Fruit fly (Drosophila melanogaster) Kc167 (cell line): ENCODE results near the gene CG31867.

Experiments used
- Myc ChIP-seq: fragments of >200 bp; optimal IDR thresholded peaks from 2 replicates; lab custom pipeline; 2017; ENCODE audit warnings: missing external identifiers
- Sin3A ChIP-seq: fragments of >200 bp; optimal IDR thresholded peaks from 2 replicates; lab custom pipeline; 2018; ENCODE audit warnings: missing external identifiers
- h ChIP-seq: fragments of >200 bp; optimal IDR thresholded peaks from 3 replicates; lab custom pipeline; 2018; ENCODE audit warnings: missing external identifiers
- insv ChIP-seq: fragments of >200 bp; optimal IDR thresholded peaks from 3 replicates; lab custom pipeline; 2018; ENCODE audit warnings: missing external identifiers
- psq ChIP-seq: fragments of >200 bp; optimal IDR thresholded peaks from 2 replicates; lab custom pipeline; 2017; ENCODE audit warnings: missing external identifiers
- ttk ChIP-seq: sonication (Bioruptor generic); optimal IDR thresholded peaks from 2 replicates; lab custom pipeline; 2017; ENCODE audit warnings: missing external identifiers

Gene CG31867

DNA sequence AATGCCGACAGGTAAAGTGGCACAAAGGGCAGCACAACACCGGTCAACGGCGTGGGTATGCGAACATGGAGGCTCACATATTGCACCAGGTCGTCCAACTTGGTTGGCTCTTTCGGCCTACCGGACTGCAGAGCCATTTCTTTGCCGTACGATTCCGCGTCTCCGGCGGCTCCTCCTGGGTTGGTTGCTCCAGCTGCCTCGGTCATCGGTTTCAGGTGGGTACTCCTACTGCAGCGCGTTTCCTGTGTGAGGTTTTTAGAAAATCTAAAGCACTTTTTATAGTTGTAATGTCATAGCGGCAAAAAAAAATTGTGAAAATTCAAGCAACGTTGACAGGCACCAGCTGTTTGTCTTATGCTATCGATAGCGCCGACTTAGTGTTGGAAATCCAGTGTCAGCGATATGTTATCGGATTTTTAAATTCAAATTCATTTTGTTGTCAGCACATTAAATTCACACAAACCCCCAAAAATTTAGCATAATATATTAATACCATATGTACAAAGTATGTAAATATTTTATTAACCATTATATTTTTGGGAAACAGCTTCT, 25.2 kb downstream of the CG31867 start, which contains the start of gene CG6230:
Gene CG6230 (minus strand): TSS at position 354 of the 552 bp plus-strand sequence.
- no peak for TF ChIP-seq psq (lab: Kevin White, UChicago)
- TF ChIP-seq ttk, result no peak
- no peak for TF ChIP-seq h (lab: Kevin White, UChicago)
- no peak for TF ChIP-seq Sin3A
- TF ChIP-seq Myc (lab: Kevin White, UChicago), result no peak
- TF ChIP-seq insv (lab: Kevin White, UChicago), result no peak

DNA sequence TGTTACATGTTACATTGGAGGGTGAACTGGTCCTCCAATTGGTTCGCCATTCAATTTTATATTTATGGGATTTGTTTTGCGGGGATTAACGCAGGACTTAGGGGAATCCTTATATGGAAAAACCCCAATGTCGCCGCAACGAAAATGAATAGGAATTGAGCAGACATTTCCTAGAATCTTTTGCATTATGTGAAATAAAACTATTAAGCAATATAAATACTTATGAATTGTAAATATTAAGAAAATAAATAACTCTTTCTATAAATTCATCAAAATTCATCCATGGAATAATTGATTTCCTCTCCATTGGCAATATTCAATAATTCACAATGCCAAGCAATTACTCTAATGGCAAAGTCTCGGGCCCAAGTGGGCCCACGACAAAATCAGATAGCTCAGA, 31.5 kb downstream of the CG31867 start, which contains the start of gene Gr32a:
Gene Gr32a (plus strand): TSS at position 301 of the 400 bp plus-strand sequence.
- TF ChIP-seq Myc (lab: Kevin White, UChicago) (no peak), insv (lab: Kevin White, UChicago) (no peak), h (lab: Kevin White, UChicago) (no peak), ttk (no peak), psq (lab: Kevin White, UChicago) (no peak)

DNA sequence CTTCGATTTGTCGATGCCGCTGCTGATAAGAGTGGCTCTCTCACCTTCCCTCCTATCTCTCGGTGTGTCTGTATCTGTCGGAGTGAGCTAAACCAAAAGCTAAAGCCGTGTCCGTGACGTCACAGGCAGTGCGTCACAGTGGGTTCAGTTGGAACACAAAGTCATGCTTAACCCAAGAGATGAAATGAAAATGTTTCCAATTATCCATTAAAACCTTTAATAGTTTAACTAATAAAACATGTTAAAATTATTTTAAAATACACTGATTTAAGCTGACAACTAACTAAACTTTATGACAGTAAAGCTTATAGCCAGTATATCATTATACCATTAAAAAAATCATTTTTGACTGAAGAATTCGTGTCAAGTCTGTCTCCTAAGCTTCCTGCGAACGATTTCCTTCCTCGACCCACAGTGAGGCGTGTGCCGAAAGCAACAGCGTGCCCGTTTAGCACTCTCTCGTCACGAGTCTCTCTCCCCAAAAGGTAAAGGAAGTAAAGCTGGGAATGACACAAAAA, 32.1 kb downstream of the CG31867 start, which contains the start of gene Idua:
Gene Idua (minus strand): TSS at position 51 of the 518 bp plus-strand sequence.
- TF ChIP-seq Myc (lab: Kevin White, UChicago) (no peak), ttk (no peak), h (lab: Kevin White, UChicago) (no peak), psq (lab: Kevin White, UChicago) (no peak), insv (lab: Kevin White, UChicago) (no peak), Sin3A (no peak)

DNA sequence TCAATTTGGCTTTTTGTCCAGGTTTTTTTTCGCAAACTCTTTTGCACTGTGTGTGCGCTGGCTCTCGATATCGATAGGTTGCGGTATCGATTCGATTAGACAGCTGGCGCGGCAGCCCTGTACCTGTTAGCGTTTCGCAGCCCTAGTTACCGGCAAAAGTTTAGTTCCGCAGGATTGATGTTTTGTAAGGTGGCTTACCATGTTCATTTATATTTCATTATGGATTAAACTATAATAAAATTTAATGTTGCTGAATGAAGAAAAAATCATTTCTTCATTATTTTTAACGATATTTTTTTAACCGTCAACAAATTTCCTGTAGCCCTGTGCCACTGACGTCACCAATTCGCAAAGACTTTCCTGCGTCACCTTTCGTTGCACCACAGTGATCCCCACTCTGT, 38.7 kb downstream of the CG31867 start, which contains the start of gene Reps:
Gene Reps (minus strand): TSS at position 84 of the 401 bp plus-strand sequence.
- no peak for TF ChIP-seq ttk
- peak; percentile 34 for TF ChIP-seq h (lab: Kevin White, UChicago)

DNA sequence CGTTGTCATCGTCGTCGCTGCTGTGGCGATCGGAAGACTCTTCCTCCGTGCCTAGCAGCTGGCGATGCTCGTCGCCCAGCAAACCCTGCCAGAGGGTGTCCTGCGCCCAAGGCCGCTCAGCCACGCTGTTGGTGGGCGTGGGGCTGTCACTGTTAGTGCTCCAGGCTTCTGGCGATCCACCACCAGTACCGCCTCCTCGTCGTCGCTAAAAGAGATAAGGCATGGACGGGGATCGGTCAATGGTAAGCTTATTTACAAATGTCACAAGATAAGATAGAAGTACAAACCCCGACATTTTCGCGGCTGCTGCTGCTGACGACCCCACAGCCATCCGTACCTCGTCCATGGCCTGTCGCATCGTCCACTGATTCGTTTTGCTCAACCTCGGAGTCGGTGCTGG, 39.9 kb downstream of the CG31867 start:
- TF ChIP-seq Myc (lab: Kevin White, UChicago), result no peak
- TF ChIP-seq ttk, result no peak
- TF ChIP-seq h (lab: Kevin White, UChicago), result no peak
- no peak for TF ChIP-seq insv (lab: Kevin White, UChicago)
- no peak for TF ChIP-seq psq (lab: Kevin White, UChicago)
- TF ChIP-seq Sin3A, result no peak

DNA sequence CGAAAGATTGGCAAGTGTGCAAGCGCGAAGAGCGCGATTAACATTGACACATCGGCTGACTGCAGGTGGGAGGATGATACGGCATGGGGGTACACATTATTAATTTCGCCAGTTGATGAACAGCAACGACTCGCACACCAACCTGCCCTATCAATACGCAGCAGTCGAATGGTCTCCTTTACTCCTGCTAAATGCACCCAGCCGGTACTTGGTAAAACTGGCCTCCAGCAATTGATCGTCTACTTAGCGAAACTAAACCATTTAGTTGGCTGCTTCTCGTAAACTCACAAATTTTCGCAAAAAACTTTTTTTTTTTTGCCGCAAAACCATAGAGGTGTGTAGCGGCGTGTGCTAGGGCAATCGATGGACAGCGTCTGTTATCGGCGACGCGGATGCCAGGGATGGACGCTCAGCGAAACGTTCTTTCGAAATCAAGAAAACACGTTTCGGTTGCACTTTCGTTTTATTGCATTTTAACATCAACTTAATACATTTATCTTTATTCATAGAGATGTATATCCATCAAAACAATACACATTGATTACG, 44.6 kb downstream of the CG31867 start, which contains the start of gene Ge-1:
Gene Ge-1 (minus strand): TSS at position 373 of the 546 bp plus-strand sequence.
- TF ChIP-seq h (lab: Kevin White, UChicago), result no peak
- TF ChIP-seq ttk, result no peak
- no peak for TF ChIP-seq insv (lab: Kevin White, UChicago)
- no peak for TF ChIP-seq psq (lab: Kevin White, UChicago)
- TF ChIP-seq Sin3A, result no peak
- TF ChIP-seq Myc (lab: Kevin White, UChicago), result no peak
